Worm (Caenorhabditis elegans) whole organism, L3 larva: ENCODE results near the gene csa-1.

ENCODE experiments used
- R02D3.7 ChIP-seq: fragments of 150-350 bp; optimal IDR thresholded peaks from 2 replicates; lab custom pipeline; 2014; ENCODE audit warnings: missing biosample characterization, missing genetic modification characterization
- ZK546.5 ChIP-seq: sonication (generic microtip); optimal IDR thresholded peaks from 2 replicates; lab custom pipeline; 2017; ENCODE audit warnings: missing biosample characterization, missing genetic modification characterization
- ama-1 ChIP-seq: fragments of 150-350 bp; optimal IDR thresholded peaks from 2 replicates; lab custom pipeline; 2018
- ceh-16 ChIP-seq: sonication (generic microtip); optimal IDR thresholded peaks from 2 replicates; lab custom pipeline; 2017; ENCODE audit warnings: missing biosample characterization, missing genetic modification characterization
- ceh-82 ChIP-seq: fragments of 150-350 bp; optimal IDR thresholded peaks from 2 replicates; lab custom pipeline; 2014; ENCODE audit warnings: missing biosample characterization, missing genetic modification characterization
- ceh-9 ChIP-seq: sonication (generic microtip); optimal IDR thresholded peaks from 2 replicates; lab custom pipeline; 2018; ENCODE audit warnings: missing biosample characterization, missing genetic modification characterization
- daf-12 ChIP-seq: fragments of 150-350 bp; optimal IDR thresholded peaks from 2 replicates; lab custom pipeline; 2014; ENCODE audit warnings: missing biosample characterization, missing genetic modification reagents, missing genetic modification characterization
- egl-27 ChIP-seq: sonication (generic microtip); optimal IDR thresholded peaks from 4 replicates; lab custom pipeline; 2017; ENCODE audit warnings: missing biosample characterization, missing genetic modification reagents, missing genetic modification characterization
- egl-5 ChIP-seq: fragments of 150-350 bp; optimal IDR thresholded peaks from 2 replicates; lab custom pipeline; 2017; ENCODE audit warnings: missing biosample characterization, missing genetic modification reagents, missing genetic modification characterization, inconsistent platforms
- elt-2 ChIP-seq: sonication (generic microtip); optimal IDR thresholded peaks from 2 replicates; lab custom pipeline; 2016; ENCODE audit warnings: missing genetic modification reagents, mild to moderate bottlenecking, missing genetic modification characterization, missing compliant biosample characterization
- fkh-10 ChIP-seq: sonication (generic microtip); optimal IDR thresholded peaks from 2 replicates; lab custom pipeline; 2017; ENCODE audit warnings: missing biosample characterization, missing genetic modification reagents, missing genetic modification characterization
- fkh-2 ChIP-seq: fragments of 150-350 bp; optimal IDR thresholded peaks from 2 replicates; lab custom pipeline; 2014; ENCODE audit warnings: missing biosample characterization, missing genetic modification reagents, missing genetic modification characterization
- hmg-11 ChIP-seq: sonication (generic microtip); optimal IDR thresholded peaks from 2 replicates; lab custom pipeline; 2016; ENCODE audit warnings: missing genetic modification characterization, missing compliant biosample characterization
- jun-1 ChIP-seq: fragments of 150-350 bp; optimal IDR thresholded peaks from 2 replicates; lab custom pipeline; 2014; ENCODE audit warnings: missing biosample characterization, missing genetic modification reagents, missing genetic modification characterization
- lin-15B ChIP-seq: fragments of 150-350 bp; optimal IDR thresholded peaks from 2 replicates; lab custom pipeline; 2014; ENCODE audit warnings: missing biosample characterization, missing genetic modification characterization
- lin-39 ChIP-seq: fragments of 150-350 bp; optimal IDR thresholded peaks from 2 replicates; lab custom pipeline; 2018; ENCODE audit warnings: missing biosample characterization, missing genetic modification reagents, missing genetic modification characterization
- lsy-12 ChIP-seq: sonication (generic microtip); optimal IDR thresholded peaks from 2 replicates; lab custom pipeline; 2016; ENCODE audit warnings: mild to moderate bottlenecking, missing genetic modification characterization, missing compliant biosample characterization
- nfya-1 ChIP-seq: sonication (generic microtip); optimal IDR thresholded peaks from 2 replicates; lab custom pipeline; 2017; ENCODE audit warnings: missing genetic modification characterization, mild to moderate bottlenecking, missing compliant biosample characterization, antibody characterized with exemption, moderate library complexity; ENCODE audit not compliant: insufficient read depth
- nhr-11 ChIP-seq: fragments of 150-350 bp; optimal IDR thresholded peaks from 2 replicates; lab custom pipeline; 2014; ENCODE audit warnings: missing biosample characterization, missing genetic modification characterization
- nhr-23 ChIP-seq: fragments of 150-350 bp; optimal IDR thresholded peaks from 2 replicates; lab custom pipeline; 2014; ENCODE audit warnings: missing biosample characterization, missing genetic modification reagents, missing genetic modification characterization
- nhr-237 ChIP-seq: fragments of 150-350 bp; optimal IDR thresholded peaks from 2 replicates; lab custom pipeline; 2014; ENCODE audit warnings: missing biosample characterization, missing genetic modification characterization
- nhr-25 ChIP-seq: sonication (generic microtip); optimal IDR thresholded peaks from 2 replicates; lab custom pipeline; 2017; ENCODE audit warnings: missing biosample characterization, missing genetic modification characterization
- nhr-28 ChIP-seq: fragments of 150-350 bp; optimal IDR thresholded peaks from 2 replicates; lab custom pipeline; 2014; ENCODE audit warnings: missing biosample characterization, missing genetic modification characterization
- nhr-43 ChIP-seq: sonication (generic microtip); optimal IDR thresholded peaks from 2 replicates; lab custom pipeline; 2016; ENCODE audit warnings: mild to moderate bottlenecking, missing genetic modification characterization, missing compliant biosample characterization; ENCODE audit not compliant: poor library complexity, severe bottlenecking
- nhr-67 ChIP-seq: fragments of 150-350 bp; optimal IDR thresholded peaks from 2 replicates; lab custom pipeline; 2014; ENCODE audit warnings: missing biosample characterization, missing genetic modification characterization
- nhr-76 ChIP-seq: fragments of 150-350 bp; sonication (generic microtip); optimal IDR thresholded peaks from 5 replicates; lab custom pipeline; 2014; ENCODE audit warnings: missing biosample characterization, missing genetic modification characterization
- pha-4 ChIP-seq: fragments of 150-350 bp; optimal IDR thresholded peaks from 2 replicates; lab custom pipeline; 2014; ENCODE audit warnings: missing biosample characterization, missing genetic modification reagents, missing genetic modification characterization
- pqm-1 ChIP-seq: fragments of 150-350 bp; optimal IDR thresholded peaks from 2 replicates; lab custom pipeline; 2017; ENCODE audit warnings: missing biosample characterization, missing genetic modification characterization, inconsistent platforms
- sea-2 ChIP-seq: fragments of 150-350 bp; sonication (generic microtip); optimal IDR thresholded peaks from 4 replicates; lab custom pipeline; 2014; ENCODE audit warnings: missing biosample characterization, missing genetic modification reagents, missing genetic modification characterization
- skn-1 ChIP-seq: fragments of 150-350 bp; optimal IDR thresholded peaks from 2 replicates; lab custom pipeline; 2014; ENCODE audit warnings: missing biosample characterization, missing genetic modification characterization
- snpc-4 ChIP-seq: fragments of 150-350 bp; optimal IDR thresholded peaks from 2 replicates; lab custom pipeline; 2014; ENCODE audit warnings: missing biosample characterization, missing genetic modification characterization
- tbx-2 ChIP-seq: sonication (generic microtip); optimal IDR thresholded peaks from 2 replicates; lab custom pipeline; 2016; ENCODE audit warnings: mild to moderate bottlenecking, missing genetic modification characterization, missing compliant biosample characterization
- unc-39 ChIP-seq: sonication (generic microtip); optimal IDR thresholded peaks from 4 replicates; lab custom pipeline; 2017; ENCODE audit warnings: missing biosample characterization, missing genetic modification characterization
- unc-62 ChIP-seq: fragments of 150-350 bp; sonication (generic microtip); optimal IDR thresholded peaks from 4 replicates; lab custom pipeline; 2014; ENCODE audit warnings: missing biosample characterization, missing genetic modification reagents, missing genetic modification characterization
- ztf-11 ChIP-seq: fragments of 150-350 bp; optimal IDR thresholded peaks from 2 replicates; lab custom pipeline; 2014; ENCODE audit warnings: missing biosample characterization, missing genetic modification characterization
- ztf-4 ChIP-seq: fragments of 150-350 bp; optimal IDR thresholded peaks from 2 replicates; lab custom pipeline; 2014; ENCODE audit warnings: missing biosample characterization, missing genetic modification characterization

The csa-1 gene

ce11 chrII:9306835-9307234 is 12.7 kb downstream of the csa-1 start:
- peak; percentile 79 for TF ChIP-seq nfya-1
- no peak for TF ChIP-seq fkh-10
- peak; percentile 94 for TF ChIP-seq lin-39 (tag; lab: Kevin White, UChicago)
- TF ChIP-seq unc-62: peak; percentile 67

DNA sequence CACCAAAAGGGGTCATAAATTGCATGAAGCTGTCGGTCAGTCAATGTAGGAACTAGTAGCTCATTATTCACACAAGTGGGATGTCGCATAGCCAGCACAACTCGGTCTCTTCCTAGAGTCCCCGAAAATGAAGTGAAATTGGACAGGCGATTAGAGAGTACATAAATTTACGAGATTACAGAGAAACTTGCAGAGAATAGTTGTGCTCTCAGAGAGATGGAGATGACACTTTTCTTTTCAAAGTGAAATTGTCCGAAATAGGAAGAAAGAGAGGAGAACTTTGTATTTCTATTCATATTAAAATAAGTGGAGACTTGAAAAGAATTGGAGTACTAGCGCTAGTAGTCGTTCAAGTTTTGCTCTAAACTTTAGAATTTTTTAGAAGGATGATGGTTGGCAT is 14.0 kb downstream of the csa-1 start:
- peak; percentile 48 for TF ChIP-seq lin-39 (tag; lab: Kevin White, UChicago)
- TF ChIP-seq fkh-10: peak; percentile 11
- TF ChIP-seq lsy-12: no peak
- TF ChIP-seq, all 47 proteins: peak for 2

- TF ChIP-seq snpc-4 (tag; lab: Kevin White, UChicago) (no peak), nhr-43 (tag; lab: Kevin White, UChicago) (no peak), ceh-9 (no peak), fkh-2 (no peak), nhr-11 (tag; lab: Kevin White, UChicago) (no peak), nhr-28 (tag; lab: Kevin White, UChicago) (no peak), ama-1 (lab: Kevin White, UChicago) (no peak), ztf-11 (tag; lab: Kevin White, UChicago) (no peak), nhr-23 (no peak), hmg-11 (tag; lab: Kevin White, UChicago) (no peak), daf-12 (tag; lab: Kevin White, UChicago) (no peak), nhr-25 (tag; lab: Kevin White, UChicago) (no peak)
Observed at ce11 chrII:9304849-9305248, 14.7 kb downstream of the csa-1 start.

ce11 chrII:9303545-9303944 is 16.0 kb downstream of the csa-1 start:
- TF ChIP-seq R02D3.7 (tag; lab: Kevin White, UChicago) (no peak), hmg-11 (tag; lab: Kevin White, UChicago) (no peak), ceh-82 (tag; lab: Kevin White, UChicago) (no peak), tbx-2 (no peak), sea-2 (GFP tag; lab: Kevin White, UChicago) (no peak), nhr-43 (tag; lab: Kevin White, UChicago) (no peak), lsy-12 (no peak), egl-27 (no peak), ama-1 (lab: Kevin White, UChicago) (no peak), unc-62 (no peak), skn-1 (tag; lab: Kevin White, UChicago) (no peak), ZK546.5 (tag; lab: Kevin White, UChicago) (no peak), elt-2 (no peak)

- no peak for TF ChIP-seq ama-1 (lab: Kevin White, UChicago)
- peak; percentile 42 for TF ChIP-seq jun-1 (tag; lab: Kevin White, UChicago)
- peak; percentile 47 for TF ChIP-seq pha-4 (tag; lab: Kevin White, UChicago)
- peak; percentile 93 for TF ChIP-seq pqm-1 (tag; lab: Kevin White, UChicago)
- TF ChIP-seq nhr-67 (tag; lab: Kevin White, UChicago): no peak
- TF ChIP-seq elt-2: peak; percentile 95
Observed at ce11 chrII:9301065-9301464, 18.5 kb downstream of the csa-1 start.

DNA sequence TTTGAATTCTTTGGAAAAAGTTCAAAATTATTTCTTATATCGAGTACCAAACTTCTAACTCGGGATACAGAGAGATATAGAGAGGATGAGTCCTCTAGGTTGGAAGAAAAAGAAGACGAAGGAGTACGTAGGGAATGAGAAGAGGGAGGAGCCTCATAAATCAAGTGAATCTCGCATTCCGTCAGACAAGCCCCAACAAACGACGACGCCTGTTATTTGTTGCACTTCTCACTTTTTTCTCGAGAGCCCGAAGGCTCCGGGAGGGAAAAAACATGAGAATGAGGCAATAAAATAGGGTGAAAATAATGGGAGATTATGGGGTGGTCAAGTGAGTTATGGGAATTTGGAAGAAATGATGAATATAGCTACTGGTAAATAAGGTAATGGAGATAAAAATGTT is 19.8 kb downstream of the csa-1 start:
- TF ChIP-seq lin-39 (tag; lab: Kevin White, UChicago) (peak; percentile 86), egl-5 (tag; lab: Kevin White, UChicago) (peak; percentile 89), nfya-1 (peak; percentile 32), nhr-43 (tag; lab: Kevin White, UChicago) (no peak), pqm-1 (tag; lab: Kevin White, UChicago) (no peak), nhr-76 (no peak), ama-1 (lab: Kevin White, UChicago) (no peak)
- TF ChIP-seq, all 47 proteins: peak for 3

ce11 chrII:9295678-9296077 is 23.8 kb downstream of the csa-1 start, which contains the start of gene C01G6.9:
TSS of gene C01G6.9 (minus strand) at chrII:9295818.
- no peak for TF ChIP-seq skn-1 (tag; lab: Kevin White, UChicago)
- TF ChIP-seq ceh-9: no peak
- TF ChIP-seq fkh-10: no peak
- TF ChIP-seq egl-27: no peak
- no peak for TF ChIP-seq daf-12 (tag; lab: Kevin White, UChicago)
- no peak for TF ChIP-seq jun-1 (tag; lab: Kevin White, UChicago)
- no peak for TF ChIP-seq sea-2 (GFP tag; lab: Kevin White, UChicago)
- TF ChIP-seq snpc-4 (tag; lab: Kevin White, UChicago): no peak
- no peak for TF ChIP-seq pha-4 (tag; lab: Kevin White, UChicago)
- no peak for TF ChIP-seq lin-15B (tag; lab: Kevin White, UChicago)
- no peak for TF ChIP-seq ama-1 (lab: Kevin White, UChicago)
- no peak for TF ChIP-seq nhr-237 (tag; lab: Kevin White, UChicago)
- no peak for TF ChIP-seq ceh-16 (tag; lab: Kevin White, UChicago)
- no peak for TF ChIP-seq nhr-25 (tag; lab: Kevin White, UChicago)
- TF ChIP-seq elt-2: no peak
- no peak for TF ChIP-seq fkh-2
- TF ChIP-seq ztf-4 (tag; lab: Kevin White, UChicago): no peak
- TF ChIP-seq unc-39 (tag; lab: Kevin White, UChicago): no peak
- no peak for TF ChIP-seq nhr-43 (tag; lab: Kevin White, UChicago)
